Worm (Caenorhabditis elegans): ENCODE results near the gene Y17G9B.8.

Y17G9B.8 gene

DNA sequence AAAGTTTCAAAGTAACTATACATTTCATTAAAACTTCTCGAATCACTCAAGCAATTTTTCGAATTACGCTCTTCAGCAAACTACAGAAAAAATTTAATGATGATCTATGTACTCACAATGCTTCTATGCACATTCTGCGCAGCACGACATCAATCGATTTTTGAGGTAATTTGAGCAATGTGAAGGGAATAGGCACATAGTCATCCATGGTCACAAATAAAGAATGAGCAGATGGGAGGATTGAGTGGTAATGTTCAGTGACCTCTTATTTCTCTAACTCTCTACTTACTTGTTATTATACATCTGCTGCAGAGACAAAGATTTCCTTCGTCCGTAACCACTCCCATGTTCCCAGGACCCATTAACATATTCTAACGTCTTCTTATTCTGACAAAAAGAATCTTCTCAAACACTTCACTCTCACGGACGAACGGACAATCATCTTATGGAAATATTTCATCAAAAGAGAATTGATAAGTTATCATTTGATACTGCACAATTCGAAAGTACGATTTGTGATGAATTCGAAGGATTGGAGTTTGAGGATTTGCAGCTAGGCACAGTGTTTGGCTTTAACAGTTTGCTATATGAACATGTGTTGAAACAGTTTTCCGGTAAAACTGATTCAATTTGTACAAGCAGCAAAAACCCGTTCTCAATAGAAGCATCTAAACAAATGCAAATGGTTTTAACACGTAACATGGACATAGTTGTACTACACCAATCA lies 2.5 kb downstream of the Y17G9B.8 start, which contains the start of the genes fbxb-77 and Y17G9B.11:
Gene fbxb-77, minus strand, starts transcription at position 229 of the 727 bp plus-strand sequence.
Gene Y17G9B.11, plus strand, starts transcription at position 677 of the 727 bp plus-strand sequence.
- no peak for TF ChIP-seq lin-15B (tag; optimal IDR thresholded peaks at IDR 0.05)
- TF ChIP-seq aha-1 (tag; optimal IDR thresholded peaks at IDR 0.05): no peak

DNA sequence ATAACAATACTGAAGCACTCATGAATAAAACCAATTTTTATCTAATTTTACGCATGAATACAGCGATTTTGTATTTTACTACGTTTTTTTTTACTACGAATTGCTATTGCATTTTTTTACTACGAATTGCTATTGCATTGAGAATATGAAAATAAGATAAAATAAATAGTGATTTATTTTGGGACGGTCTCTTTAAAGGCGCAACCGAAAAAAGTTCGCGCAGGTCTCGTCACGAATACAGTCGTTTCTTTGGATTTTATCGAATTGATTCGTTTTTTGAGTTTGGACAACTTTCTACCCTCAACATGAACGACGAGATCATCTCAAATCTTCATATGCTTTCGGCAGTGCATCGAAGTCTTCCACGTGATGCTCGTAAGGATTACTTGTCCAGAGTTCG lies 6.8 kb downstream of the Y17G9B.8 start, which contains the start of gene Y17G9B.4:
Gene Y17G9B.4, plus strand, starts transcription at position 306 of the 400 bp plus-strand sequence.
- TF ChIP-seq lin-39 (tag; optimal IDR thresholded peaks at IDR 0.05) (no peak), sup-37 (GFP tag; optimal IDR thresholded peaks at IDR 0.05) (no peak), nhr-20 (tag; optimal IDR thresholded peaks at IDR 0.05) (no peak), tbx-2 (tag; optimal IDR thresholded peaks at IDR 0.05) (no peak), ets-5 (GFP tag; IDR thresholded peaks at IDR 0.05) (no peak), nhr-11 (tag; optimal IDR thresholded peaks at IDR 0.05) (no peak), mef-2 (tag; optimal IDR thresholded peaks at IDR 0.05) (no peak), alr-1 (tag; optimal IDR thresholded peaks at IDR 0.05; ENCODE audit: borderline replicate concordance) (no peak), ceh-90 (tag; optimal IDR thresholded peaks at IDR 0.05) (no peak), nhr-12 (tag; optimal IDR thresholded peaks at IDR 0.05) (no peak), C04F5.9 (tag; optimal IDR thresholded peaks at IDR 0.05) (no peak), jun-1 (tag; optimal IDR thresholded peaks at IDR 0.05) (no peak), grh-1 (GFP tag; IDR thresholded peaks at IDR 0.05) (no peak), pqm-1 (tag; optimal IDR thresholded peaks at IDR 0.05) (no peak)

DNA sequence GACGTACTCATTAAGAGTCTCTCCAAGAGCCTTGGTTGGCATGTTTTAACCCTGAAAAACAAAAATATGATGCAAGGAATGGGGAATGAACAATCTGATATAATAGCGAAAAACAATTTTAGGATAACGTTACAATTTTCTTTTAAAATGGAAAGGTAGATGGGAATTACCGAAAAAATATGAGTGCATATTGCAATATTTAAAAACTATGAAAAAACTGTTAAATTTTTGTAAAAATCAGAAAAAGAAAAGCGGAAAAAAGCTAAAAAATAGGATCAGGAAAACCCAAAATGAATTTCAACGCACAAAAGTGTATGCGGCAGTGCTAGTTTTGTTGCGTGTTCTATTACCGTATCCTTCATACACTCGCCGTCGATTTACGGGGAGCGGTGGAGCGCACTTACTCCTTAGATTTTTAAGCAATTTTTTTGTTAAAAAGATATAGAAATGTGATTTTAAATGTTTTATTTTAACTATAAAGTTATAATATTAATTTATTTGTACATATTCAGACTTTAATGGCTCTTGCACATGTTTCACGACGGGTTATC lies 8.8 kb downstream of the Y17G9B.8 start, which contains the start of the genes rpl-20 and Y17G9B.5:
Gene rpl-20, minus strand, starts transcription at position 51 of the 551 bp plus-strand sequence.
Gene Y17G9B.5, plus strand, starts transcription at position 513 of the 551 bp plus-strand sequence.
- peak; percentile 100 for TF ChIP-seq isw-1 (GFP tag; IDR thresholded peaks at IDR 0.05)
- peak; percentile 100 for TF ChIP-seq swsn-7 (tag; optimal IDR thresholded peaks at IDR 0.05)
- TF ChIP-seq C16A3.4 (tag; optimal IDR thresholded peaks at IDR 0.05): peak; percentile 100
- TF ChIP-seq hlh-17 (GFP tag; optimal IDR thresholded peaks at IDR 0.05; ENCODE audit: borderline replicate concordance): peak; percentile 73
- peak; percentile 100 for TF ChIP-seq lsy-2 (tag; optimal IDR thresholded peaks at IDR 0.05)
- TF ChIP-seq nhr-237 (tag; optimal IDR thresholded peaks at IDR 0.05): peak; percentile 99
- TF ChIP-seq lin-13 (GFP tag; optimal IDR thresholded peaks at IDR 0.05): peak; percentile 100
- peak; percentile 95 for TF ChIP-seq ama-1 (optimal IDR thresholded peaks at IDR 0.05)
- peak; percentile 100 for TF ChIP-seq nhr-90 (tag; optimal IDR thresholded peaks at IDR 0.05; ENCODE audit: poor library complexity)
- peak; percentile 91 for TF ChIP-seq nhr-84 (tag; optimal IDR thresholded peaks at IDR 0.05)
- peak; percentile 100 for TF ChIP-seq ceh-82 (tag; optimal IDR thresholded peaks at IDR 0.05)
- peak; percentile 100 for TF ChIP-seq xbp-1 (tag; optimal IDR thresholded peaks at IDR 0.05)
- peak; percentile 100 for TF ChIP-seq lin-15B (tag; optimal IDR thresholded peaks at IDR 0.05)
- peak; percentile 100 for TF ChIP-seq fkh-8 (tag; optimal IDR thresholded peaks at IDR 0.05)
- TF ChIP-seq fos-1 (tag; optimal IDR thresholded peaks at IDR 0.05): peak; percentile 99
- TF ChIP-seq nhr-85 (tag): peak; percentile 100
- peak; percentile 100 for TF ChIP-seq ets-5 (GFP tag; IDR thresholded peaks at IDR 0.05)
- peak; percentile 100 for TF ChIP-seq unc-130 (tag; optimal IDR thresholded peaks at IDR 0.05)
- TF ChIP-seq lin-14 (GFP tag; optimal IDR thresholded peaks at IDR 0.05): peak; percentile 100
- peak; percentile 99 for TF ChIP-seq fkh-10 (GFP tag; optimal IDR thresholded peaks at IDR 0.05)
- peak; percentile 97 for TF ChIP-seq C04F5.9 (tag; optimal IDR thresholded peaks at IDR 0.05)
- TF ChIP-seq mab-9 (GFP tag; IDR thresholded peaks at IDR 0.05): peak; percentile 99
- TF ChIP-seq tlp-1 (tag; optimal IDR thresholded peaks at IDR 0.05): no peak
- TF ChIP-seq C34B4.2 (tag; optimal IDR thresholded peaks at IDR 0.05): peak; percentile 98
- peak; percentile 81 for TF ChIP-seq Y116A8C.19 (tag; optimal IDR thresholded peaks at IDR 0.05; ENCODE audit: borderline replicate concordance)
- TF ChIP-seq zag-1 (tag; optimal IDR thresholded peaks at IDR 0.05): peak; percentile 99
- peak; percentile 99 for TF ChIP-seq jun-1 (tag; optimal IDR thresholded peaks at IDR 0.05)
- peak; percentile 96 for TF ChIP-seq unc-62 (GFP tag; optimal IDR thresholded peaks at IDR 0.05)
- peak; percentile 94 to 96 (median 96) for TF ChIP-seq dpl-1 (GFP tag; optimal IDR thresholded peaks at IDR 0.05)
- TF ChIP-seq ceh-88 (GFP tag; IDR thresholded peaks at IDR 0.05): peak; percentile 100
- TF ChIP-seq fkh-4 (tag; optimal IDR thresholded peaks at IDR 0.05; ENCODE audit: borderline replicate concordance): peak; percentile 95
- peak; percentile 82 for TF ChIP-seq nhr-28 (tag; optimal IDR thresholded peaks at IDR 0.05)
- peak; percentile 100 for TF ChIP-seq pax-3 (tag; optimal IDR thresholded peaks at IDR 0.05)
- TF ChIP-seq sup-37 (GFP tag; optimal IDR thresholded peaks at IDR 0.05): peak; percentile 100
- peak; percentile 85 to 100 (median 100) for TF ChIP-seq elt-3 (tag; optimal IDR thresholded peaks at IDR 0.05)
- TF ChIP-seq unc-30 (tag; optimal IDR thresholded peaks at IDR 0.05): peak; percentile 91

Data from whole organism, L1 larva.